Fruit fly (Drosophila melanogaster) whole organism, embryonic: ENCODE measurements around the gene CG11095.

Experiments used
- CG10462 ChIP-seq: fragments of 200-800 bp; sonication (Bioruptor generic); optimal IDR thresholded peaks from 2 replicates; lab custom pipeline; 2016; ENCODE audit warnings: missing biosample characterization, missing genetic modification characterization
- CG10543 ChIP-seq: fragments of 200-800 bp; sonication (Bioruptor generic); optimal IDR thresholded peaks from 3 replicates; lab custom pipeline; 2017; ENCODE audit warnings: missing biosample characterization, mild to moderate bottlenecking, missing genetic modification characterization, moderate library complexity
- CG12236 ChIP-seq: fragments of 200-800 bp; sonication (Bioruptor generic); optimal IDR thresholded peaks from 2 replicates; lab custom pipeline; 2016; ENCODE audit warnings: missing biosample characterization, missing genetic modification characterization
- CG12659 ChIP-seq: fragments of 200-800 bp; sonication (Bioruptor generic); optimal IDR thresholded peaks from 3 replicates; lab custom pipeline; 2017; ENCODE audit warnings: mild to moderate bottlenecking, missing biosample characterization, missing genetic modification reagents, missing genetic modification characterization
- CG12769 ChIP-seq: fragments of 200-800 bp; sonication (Bioruptor generic); optimal IDR thresholded peaks from 2 replicates; lab custom pipeline; 2019; ENCODE audit warnings: missing biosample characterization, mild to moderate bottlenecking, missing genetic modification characterization, moderate library complexity
- CG14050 ChIP-seq: fragments of 200-800 bp; sonication (Bioruptor generic); IDR thresholded peaks from 3 replicates; pipeline ENCODE4 v1.3.6; 2022; ENCODE audit warnings: missing biosample characterization, missing genetic modification characterization
- CG16863 ChIP-seq: fragments of 200-800 bp; sonication (Bioruptor generic); optimal IDR thresholded peaks from 3 replicates; lab custom pipeline; 2016; ENCODE audit warnings: missing biosample characterization, missing genetic modification characterization
- CG18476 ChIP-seq: fragments of 200-800 bp; sonication (Bioruptor generic); optimal IDR thresholded peaks from 2 replicates; lab custom pipeline; 2016; ENCODE audit warnings: missing biosample characterization, mild to moderate bottlenecking, missing genetic modification characterization
- CG2199 ChIP-seq: fragments of 200-800 bp; sonication (Bioruptor generic); IDR thresholded peaks from 3 replicates; pipeline ENCODE4 v1.3.6; 2022; ENCODE audit warnings: missing biosample characterization, missing genetic modification characterization
- CG2202 ChIP-seq: fragments of 200-800 bp; sonication (Bioruptor generic); optimal IDR thresholded peaks from 2 replicates; lab custom pipeline; 2018; ENCODE audit warnings: missing biosample characterization, mild to moderate bottlenecking, missing genetic modification characterization
- CG31224 ChIP-seq: fragments of 200-800 bp; sonication (Bioruptor generic); IDR thresholded peaks from 2 replicates; pipeline ENCODE4 v1.3.6; 2022; ENCODE audit warnings: missing biosample characterization, missing genetic modification characterization
- CG32772 ChIP-seq: fragments of 200-800 bp; sonication (Bioruptor generic); IDR thresholded peaks from 2 replicates; pipeline ENCODE4 v1.3.6; 2022; ENCODE audit warnings: missing biosample characterization, missing genetic modification characterization
- CG3281 ChIP-seq: fragments of 200-800 bp; sonication (Bioruptor generic); optimal IDR thresholded peaks from 3 replicates; lab custom pipeline; 2017; ENCODE audit warnings: missing biosample characterization, mild to moderate bottlenecking, missing genetic modification characterization
- CG4328 ChIP-seq: fragments of 200-800 bp; sonication (Bioruptor generic); optimal IDR thresholded peaks from 3 replicates; lab custom pipeline; 2017; ENCODE audit warnings: missing biosample characterization, missing genetic modification reagents, missing genetic modification characterization
- CG4617 ChIP-seq: fragments of 200-800 bp; sonication (Bioruptor generic); optimal IDR thresholded peaks from 3 replicates; lab custom pipeline; 2016; ENCODE audit warnings: missing biosample characterization, missing genetic modification characterization, borderline replicate concordance
- CG4854 ChIP-seq: fragments of 200-800 bp; sonication (Bioruptor generic); optimal IDR thresholded peaks from 2 replicates; lab custom pipeline; 2016; ENCODE audit warnings: missing biosample characterization, missing genetic modification characterization, inconsistent platforms
- CG6254 ChIP-seq: fragments of 200-800 bp; sonication (Bioruptor generic); optimal IDR thresholded peaks from 3 replicates; lab custom pipeline; 2017; ENCODE audit warnings: mild to moderate bottlenecking, missing biosample characterization, missing genetic modification reagents, missing genetic modification characterization
- CG7556 ChIP-seq: fragments of 200-800 bp; sonication (Bioruptor generic); optimal IDR thresholded peaks from 2 replicates; lab custom pipeline; 2017; ENCODE audit warnings: missing biosample characterization, mild to moderate bottlenecking, missing genetic modification characterization
- CG9817 ChIP-seq: fragments of 200-800 bp; sonication (Bioruptor generic); optimal IDR thresholded peaks from 2 replicates; lab custom pipeline; 2018; ENCODE audit warnings: missing biosample characterization, mild to moderate bottlenecking, missing genetic modification characterization, moderate library complexity
- Camta ChIP-seq: fragments of 200-800 bp; sonication (Bioruptor generic); optimal IDR thresholded peaks from 2 replicates; lab custom pipeline; 2016; ENCODE audit warnings: missing biosample characterization, missing genetic modification characterization
- Dad ChIP-seq: fragments of 200-800 bp; sonication (Bioruptor generic); optimal IDR thresholded peaks from 3 replicates; lab custom pipeline; 2016; ENCODE audit warnings: missing biosample characterization, missing genetic modification characterization
- Drgx ChIP-seq: fragments of 200-800 bp; sonication (Bioruptor generic); IDR thresholded peaks from 2 replicates; pipeline ENCODE4 v1.3.6; 2022; ENCODE audit warnings: missing biosample characterization, missing genetic modification characterization
- E2f2 ChIP-seq: fragments of 200-800 bp; sonication (Bioruptor generic); IDR thresholded peaks from 2 replicates; pipeline ENCODE4 v1.3.6; 2022; ENCODE audit warnings: missing biosample characterization, missing genetic modification characterization
- Fer1 ChIP-seq: fragments of 200-800 bp; sonication (Bioruptor generic); optimal IDR thresholded peaks from 2 replicates; lab custom pipeline; 2017; ENCODE audit warnings: missing biosample characterization, mild to moderate bottlenecking, missing genetic modification characterization
- HLH3B ChIP-seq: fragments of 200-800 bp; sonication (Bioruptor generic); IDR thresholded peaks from 2 replicates; pipeline ENCODE4 v1.3.6; 2022; ENCODE audit warnings: missing biosample characterization, missing genetic modification characterization
- HmgZ ChIP-seq: fragments of 200-800 bp; sonication (Bioruptor generic); optimal IDR thresholded peaks from 2 replicates; lab custom pipeline; 2018; ENCODE audit warnings: missing biosample characterization, mild to moderate bottlenecking, missing genetic modification characterization
- Mad ChIP-seq: fragments of 200-800 bp; sonication (Bioruptor generic); optimal IDR thresholded peaks from 2 replicates; lab custom pipeline; 2016; ENCODE audit warnings: missing biosample characterization, missing genetic modification characterization
- Max ChIP-seq: fragments of 200-800 bp; sonication (Bioruptor generic); optimal IDR thresholded peaks from 2 replicates; lab custom pipeline; 2016; ENCODE audit warnings: missing biosample characterization, mild to moderate bottlenecking, missing genetic modification characterization
- NC2α ChIP-seq: fragments of 200-800 bp; sonication (Bioruptor generic); optimal IDR thresholded peaks from 2 replicates; lab custom pipeline; 2016; ENCODE audit warnings: missing biosample characterization, missing genetic modification characterization
- Nf-YB ChIP-seq: fragments of 200-800 bp; sonication (Bioruptor generic); optimal IDR thresholded peaks from 3 replicates; lab custom pipeline; 2019; ENCODE audit warnings: missing biosample characterization, mild to moderate bottlenecking, missing genetic modification characterization, moderate library complexity
- PHDP ChIP-seq: fragments of 200-800 bp; sonication (Bioruptor generic); optimal IDR thresholded peaks from 3 replicates; lab custom pipeline; 2018; ENCODE audit warnings: missing biosample characterization, mild to moderate bottlenecking, missing genetic modification characterization, moderate library complexity
- Taf1 ChIP-seq: fragments of 200-800 bp; sonication (Bioruptor generic); IDR thresholded peaks from 2 replicates; pipeline ENCODE4 v1.3.6; 2022; ENCODE audit warnings: missing biosample characterization, missing genetic modification characterization
- cad ChIP-seq: fragments of >200 bp; optimal IDR thresholded peaks from 2 replicates; lab custom pipeline; 2017; ENCODE audit warnings: missing biosample characterization, missing genetic modification characterization
- crc ChIP-seq: fragments of 200-800 bp; sonication (Bioruptor generic); optimal IDR thresholded peaks from 2 replicates; lab custom pipeline; 2016; ENCODE audit warnings: missing biosample characterization, missing genetic modification characterization
- danr ChIP-seq: fragments of 200-800 bp; sonication (Bioruptor generic); IDR thresholded peaks from 2 replicates; pipeline ENCODE4 v1.3.6; 2022; ENCODE audit warnings: missing biosample characterization, missing genetic modification characterization
- esg ChIP-seq: fragments of 200-800 bp; sonication (Bioruptor generic); conservative IDR thresholded peaks from 2 replicates; pipeline ENCODE4 v1.3.6; 2022; ENCODE audit warnings: missing biosample characterization, missing genetic modification characterization
- fd102C ChIP-seq: fragments of 200-800 bp; sonication (Bioruptor generic); optimal IDR thresholded peaks from 2 replicates; lab custom pipeline; 2018; ENCODE audit warnings: missing biosample characterization, mild to moderate bottlenecking, missing genetic modification characterization, moderate library complexity
- hth ChIP-seq: fragments of >200 bp; optimal IDR thresholded peaks from 2 replicates; lab custom pipeline; 2017; ENCODE audit warnings: inconsistent platforms
- jumu ChIP-seq: fragments of 200-800 bp; sonication (Bioruptor generic); optimal IDR thresholded peaks from 3 replicates; lab custom pipeline; 2016; ENCODE audit warnings: missing biosample characterization, missing genetic modification characterization
- kay ChIP-seq: fragments of 200-800 bp; sonication (Bioruptor generic); optimal IDR thresholded peaks from 2 replicates; lab custom pipeline; 2016; ENCODE audit warnings: missing biosample characterization, missing genetic modification characterization
- phol ChIP-seq: fragments of 200-800 bp; sonication (Bioruptor generic); optimal IDR thresholded peaks from 3 replicates; lab custom pipeline; 2018; ENCODE audit warnings: missing biosample characterization, mild to moderate bottlenecking, missing genetic modification characterization, moderate library complexity
- prd ChIP-seq, 3 experiments: fragments of >200 bp in 2 of 3; fragments of 200-800 bp in 1 of 3; sonication (Bioruptor generic) in 1 of 3; optimal IDR thresholded peaks in 2 of 3; IDR thresholded peaks in 1 of 3; 2 replicates in 2 of 3; 3 replicates in 1 of 3; pipeline versions ENCODE4 v1.3.6 to Lab custom; 2017 to 2022; ENCODE audit warnings: missing biosample characterization in 1 of 3, missing genetic modification characterization in 1 of 3
- rib ChIP-seq: fragments of 200-800 bp; sonication (Bioruptor generic); IDR thresholded peaks from 2 replicates; pipeline ENCODE4 v1.3.6; 2022; ENCODE audit warnings: missing biosample characterization, missing genetic modification characterization
- salm ChIP-seq: fragments of 200-800 bp; sonication (Bioruptor generic); optimal IDR thresholded peaks from 2 replicates; lab custom pipeline; 2018; ENCODE audit warnings: missing biosample characterization, mild to moderate bottlenecking, missing genetic modification characterization
- sc ChIP-seq, 3 experiments: fragments of >200 bp in 2 of 3; fragments of 200-800 bp in 1 of 3; sonication (Bioruptor generic) in 1 of 3; optimal IDR thresholded peaks; 2 replicates in 2 of 3; 3 replicates in 1 of 3; lab custom pipeline; 2017; ENCODE audit warnings: mild to moderate bottlenecking in 1 of 3, missing biosample characterization in 1 of 3, missing genetic modification characterization in 1 of 3, missing genetic modification reagents in 1 of 3
- schlank ChIP-seq: fragments of 200-800 bp; sonication (Bioruptor generic); optimal IDR thresholded peaks from 2 replicates; lab custom pipeline; 2018; ENCODE audit warnings: missing biosample characterization, mild to moderate bottlenecking, missing genetic modification characterization
- sens-2 ChIP-seq: fragments of 200-800 bp; sonication (Bioruptor generic); IDR thresholded peaks from 2 replicates; pipeline ENCODE4 v1.3.6; 2022; ENCODE audit warnings: missing biosample characterization, missing genetic modification characterization
- slp2 ChIP-seq: fragments of 200-800 bp; sonication (Bioruptor generic); optimal IDR thresholded peaks from 2 replicates; lab custom pipeline; 2016; ENCODE audit warnings: missing biosample characterization, missing genetic modification characterization
- vnd ChIP-seq: fragments of 200-800 bp; sonication (Bioruptor generic); IDR thresholded peaks from 3 replicates; pipeline ENCODE4 v1.3.6; 2022; ENCODE audit warnings: missing biosample characterization, missing genetic modification characterization; ENCODE audit not compliant: partially characterized antibody

Gene CG11095

dm6 chrX:13762372-13762883 lies 49.1 kb upstream of the CG11095 start, which contains the start of gene rdgB (continued):
- TF ChIP-seq CG3281 (GFP tag; lab: Kevin White, UChicago) (peak; percentile 75), CG12659 (peak; percentile 87), kay (GFP tag; lab: Kevin White, UChicago) (no peak), CG10462 (GFP tag; lab: Kevin White, UChicago) (peak; percentile 21), CG7556 (peak; percentile 84), Dad (GFP tag; lab: Kevin White, UChicago) (no peak), NC2α (GFP tag; lab: Kevin White, UChicago) (peak; percentile 3), danr (GFP tag; lab: Robert Waterston, UW) (peak; percentile 36; the same call in 1 of the 2 replicates), HLH3B (GFP tag; lab: Robert Waterston, UW) (peak; percentile 72), Drgx (GFP tag; lab: Robert Waterston, UW) (peak; percentile 71), Taf1 (GFP tag; lab: Robert Waterston, UW) (peak; percentile 39; the same call in 1 of the 2 replicates), CG4328 (peak; percentile 64), Max (peak; percentile 48), CG18476 (GFP tag; lab: Kevin White, UChicago) (peak; percentile 72), E2f2 (GFP tag; lab: Robert Waterston, UW) (peak; percentile 44; the same call in 1 of the 2 replicates), CG9817 (peak; percentile 70), sc (optimal IDR thresholded peaks at IDR 0.05; lab: Kevin White, UChicago) (no peak), sc (GFP tag; optimal IDR thresholded peaks at IDR 0.05; lab: Kevin White, UChicago) (peak; percentile 60), CG2199 (GFP tag; lab: Robert Waterston, UW) (peak; percentile 67; the same call in 1 of the 3 replicates), fd102C (GFP tag; lab: Kevin White, UChicago) (no peak), HmgZ (peak; percentile 65), Fer1 (GFP tag; lab: Kevin White, UChicago) (peak; percentile 78), CG16863 (GFP tag; lab: Kevin White, UChicago) (peak; percentile 7), CG31224 (GFP tag; lab: Robert Waterston, UW) (peak; percentile 44; the same call in 1 of the 2 replicates), CG10543 (GFP tag; lab: Kevin White, UChicago) (peak; percentile 89), CG32772 (peak; percentile 39), CG14050 (GFP tag; lab: Robert Waterston, UW) (0 out of 3 replicates have a peak, but pooled peaks have one; percentile 18), vnd (GFP tag; lab: Robert Waterston, UW) (no peak), crc (GFP tag; lab: Kevin White, UChicago) (no peak), phol (tag; lab: Kevin White, UChicago) (peak; percentile 90), jumu (GFP tag; lab: Kevin White, UChicago) (no peak), Nf-YB (GFP tag; lab: Kevin White, UChicago) (peak; percentile 56), prd (optimal IDR thresholded peaks at IDR 0.05; lab: Kevin White, UChicago) (no peak), prd (GFP tag; IDR thresholded peaks at IDR 0.05; lab: Robert Waterston, UW) (peak; percentile 72), PHDP (peak; percentile 78), esg (GFP tag; lab: Robert Waterston, UW) (0 out of 2 replicates have a peak, but pooled peaks have one; percentile 44), hth (lab: Kevin White, UChicago) (no peak), slp2 (no peak), CG2202 (tag; lab: Kevin White, UChicago) (no peak), salm (tag; lab: Kevin White, UChicago) (peak; percentile 55), cad (no peak), CG6254 (GFP tag; lab: Kevin White, UChicago) (peak; percentile 36), schlank (tag; lab: Kevin White, UChicago) (peak; percentile 3), CG4854 (GFP tag; lab: Kevin White, UChicago) (peak; percentile 40), CG12769 (tag; lab: Kevin White, UChicago) (peak; percentile 67), sens-2 (GFP tag; lab: Robert Waterston, UW) (no peak), Mad (GFP tag; lab: Kevin White, UChicago) (peak; percentile 62), CG4617 (no peak), rib (GFP tag; lab: Robert Waterston, UW) (peak; percentile 66), Camta (no peak), CG12236 (GFP tag; lab: Kevin White, UChicago) (no peak)
